Fruit fly (Drosophila melanogaster) whole organism, embryonic: ENCODE data around the gene CG11668.

Source experiments
- Asciz ChIP-seq: fragments of 200-800 bp; sonication (Bioruptor generic); optimal IDR thresholded peaks from 2 replicates; lab custom pipeline; 2017; ENCODE audit warnings: missing biosample characterization, mild to moderate bottlenecking, missing genetic modification characterization, missing genetic modification reagents
- CG1024 ChIP-seq: fragments of 200-800 bp; sonication (Bioruptor generic); IDR thresholded peaks from 2 replicates; pipeline ENCODE4 v1.3.6; 2022; ENCODE audit warnings: missing biosample characterization, missing genetic modification characterization
- CG10462 ChIP-seq: fragments of 200-800 bp; sonication (Bioruptor generic); optimal IDR thresholded peaks from 2 replicates; lab custom pipeline; 2016; ENCODE audit warnings: missing biosample characterization, missing genetic modification characterization
- CG11456 ChIP-seq: fragments of 200-800 bp; sonication (Bioruptor generic); IDR thresholded peaks from 3 replicates; pipeline ENCODE4 v1.3.6; 2022; ENCODE audit warnings: missing biosample characterization, missing genetic modification characterization
- CG14050 ChIP-seq: fragments of 200-800 bp; sonication (Bioruptor generic); IDR thresholded peaks from 3 replicates; pipeline ENCODE4 v1.3.6; 2022; ENCODE audit warnings: missing biosample characterization, missing genetic modification characterization
- CG14710 ChIP-seq: fragments of 200-800 bp; sonication (Bioruptor generic); optimal IDR thresholded peaks from 3 replicates; lab custom pipeline; 2019; ENCODE audit warnings: missing biosample characterization, mild to moderate bottlenecking, missing genetic modification characterization, moderate library complexity
- CG14965 ChIP-seq: fragments of 200-800 bp; sonication (Bioruptor generic); optimal IDR thresholded peaks from 2 replicates; lab custom pipeline; 2016; ENCODE audit warnings: missing biosample characterization, missing genetic modification characterization, borderline replicate concordance
- CG17361 ChIP-seq: fragments of 200-800 bp; sonication (Bioruptor generic); IDR thresholded peaks from 3 replicates; pipeline ENCODE4 v1.3.6; 2022; ENCODE audit warnings: missing biosample characterization, missing genetic modification characterization
- CG17568 ChIP-seq: fragments of 200-800 bp; sonication (Bioruptor generic); optimal IDR thresholded peaks from 2 replicates; lab custom pipeline; 2018; ENCODE audit warnings: missing biosample characterization, mild to moderate bottlenecking, missing genetic modification characterization, moderate library complexity
- CG18619 ChIP-seq: fragments of 200-800 bp; sonication (Bioruptor generic); optimal IDR thresholded peaks from 3 replicates; lab custom pipeline; 2017; ENCODE audit warnings: missing biosample characterization, mild to moderate bottlenecking, missing genetic modification characterization
- CG2120 ChIP-seq: fragments of 200-800 bp; sonication (Bioruptor generic); optimal IDR thresholded peaks from 3 replicates; lab custom pipeline; 2016; ENCODE audit warnings: missing biosample characterization, missing genetic modification characterization
- CG2889 ChIP-seq: fragments of 200-800 bp; sonication (Bioruptor generic); IDR thresholded peaks from 3 replicates; pipeline ENCODE4 v1.3.6; 2022; ENCODE audit warnings: missing biosample characterization, missing genetic modification characterization
- CG31365 ChIP-seq: fragments of 200-800 bp; sonication (Bioruptor generic); optimal IDR thresholded peaks from 2 replicates; lab custom pipeline; 2018; ENCODE audit warnings: missing biosample characterization, mild to moderate bottlenecking, missing genetic modification characterization
- CG32532 ChIP-seq: fragments of 200-800 bp; sonication (Bioruptor generic); IDR thresholded peaks from 2 replicates; pipeline ENCODE4 v1.3.6; 2022; ENCODE audit warnings: missing biosample characterization, missing genetic modification characterization
- CG32767 ChIP-seq: fragments of 200-800 bp; sonication (Bioruptor generic); IDR thresholded peaks from 2 replicates; pipeline ENCODE4 v1.3.6; 2022; ENCODE audit warnings: missing biosample characterization, missing genetic modification characterization
- CG3281 ChIP-seq: fragments of 200-800 bp; sonication (Bioruptor generic); optimal IDR thresholded peaks from 3 replicates; lab custom pipeline; 2017; ENCODE audit warnings: missing biosample characterization, mild to moderate bottlenecking, missing genetic modification characterization
- CG34376 ChIP-seq: fragments of 200-800 bp; sonication (Bioruptor generic); optimal IDR thresholded peaks from 2 replicates; lab custom pipeline; 2018; ENCODE audit warnings: missing biosample characterization, mild to moderate bottlenecking, missing genetic modification characterization
- CG6683 ChIP-seq: fragments of 200-800 bp; sonication (Bioruptor generic); optimal IDR thresholded peaks from 2 replicates; lab custom pipeline; 2017; ENCODE audit warnings: missing biosample characterization, mild to moderate bottlenecking, missing genetic modification characterization, missing genetic modification reagents
- CG7357 ChIP-seq: fragments of 200-800 bp; sonication (Bioruptor generic); IDR thresholded peaks from 3 replicates; pipeline ENCODE4 v1.3.6; 2022; ENCODE audit warnings: missing biosample characterization, missing genetic modification characterization
- CG7786 ChIP-seq: fragments of 200-800 bp; sonication (Bioruptor generic); optimal IDR thresholded peaks from 2 replicates; lab custom pipeline; 2016; ENCODE audit warnings: missing biosample characterization, missing genetic modification characterization
- CG7987 ChIP-seq: fragments of 200-800 bp; sonication (Bioruptor generic); optimal IDR thresholded peaks from 2 replicates; lab custom pipeline; 2018; ENCODE audit warnings: missing biosample characterization, mild to moderate bottlenecking, missing genetic modification characterization, moderate library complexity
- CTCF ChIP-seq: fragments of 200-800 bp; sonication (Bioruptor generic); optimal IDR thresholded peaks from 2 replicates; lab custom pipeline; 2017; ENCODE audit warnings: missing biosample characterization, mild to moderate bottlenecking, missing genetic modification characterization, moderate library complexity
- Chrac-16 ChIP-seq: fragments of 200-800 bp; sonication (Bioruptor generic); optimal IDR thresholded peaks from 3 replicates; lab custom pipeline; 2016; ENCODE audit warnings: missing biosample characterization, missing genetic modification characterization
- Dek ChIP-seq: fragments of 200-800 bp; sonication (Bioruptor generic); optimal IDR thresholded peaks from 3 replicates; lab custom pipeline; 2019; ENCODE audit warnings: missing biosample characterization, mild to moderate bottlenecking, missing genetic modification characterization, moderate library complexity
- Drgx ChIP-seq: fragments of 200-800 bp; sonication (Bioruptor generic); IDR thresholded peaks from 2 replicates; pipeline ENCODE4 v1.3.6; 2022; ENCODE audit warnings: missing biosample characterization, missing genetic modification characterization
- Fer1 ChIP-seq: fragments of 200-800 bp; sonication (Bioruptor generic); optimal IDR thresholded peaks from 2 replicates; lab custom pipeline; 2017; ENCODE audit warnings: missing biosample characterization, mild to moderate bottlenecking, missing genetic modification characterization
- Fer3 ChIP-seq: fragments of 200-800 bp; sonication (Bioruptor generic); optimal IDR thresholded peaks from 2 replicates; lab custom pipeline; 2018; ENCODE audit warnings: missing biosample characterization, mild to moderate bottlenecking, missing genetic modification characterization, moderate library complexity
- H15 ChIP-seq: fragments of 200-800 bp; sonication (Bioruptor generic); IDR thresholded peaks from 3 replicates; pipeline ENCODE4 v1.3.6; 2022; ENCODE audit warnings: missing biosample characterization, missing genetic modification characterization
- HLH4C ChIP-seq: fragments of 200-800 bp; sonication (Bioruptor generic); IDR thresholded peaks from 3 replicates; pipeline ENCODE4 v1.3.6; 2022; ENCODE audit warnings: missing biosample characterization, missing genetic modification characterization; ENCODE audit not compliant: partially characterized antibody
- HLH54F ChIP-seq: fragments of 200-800 bp; sonication (Bioruptor generic); optimal IDR thresholded peaks from 3 replicates; lab custom pipeline; 2016; ENCODE audit warnings: missing biosample characterization, missing genetic modification characterization
- HmgD ChIP-seq: fragments of 200-800 bp; sonication (Bioruptor generic); optimal IDR thresholded peaks from 3 replicates; lab custom pipeline; 2016; ENCODE audit warnings: missing biosample characterization, missing genetic modification characterization
- Mad ChIP-seq: fragments of 200-800 bp; sonication (Bioruptor generic); optimal IDR thresholded peaks from 2 replicates; lab custom pipeline; 2016; ENCODE audit warnings: missing biosample characterization, missing genetic modification characterization
- NC2α ChIP-seq: fragments of 200-800 bp; sonication (Bioruptor generic); optimal IDR thresholded peaks from 2 replicates; lab custom pipeline; 2016; ENCODE audit warnings: missing biosample characterization, missing genetic modification characterization
- Rfx ChIP-seq: fragments of 200-800 bp; sonication (Bioruptor generic); IDR thresholded peaks from 2 replicates; pipeline ENCODE4 v1.3.6; 2022; ENCODE audit warnings: missing biosample characterization, missing genetic modification characterization
- bab2 ChIP-seq: fragments of 200-800 bp; sonication (Bioruptor generic); optimal IDR thresholded peaks from 2 replicates; lab custom pipeline; 2016; ENCODE audit warnings: missing biosample characterization, missing genetic modification characterization
- caup ChIP-seq: fragments of 200-800 bp; sonication (Bioruptor generic); optimal IDR thresholded peaks from 3 replicates; lab custom pipeline; 2017; ENCODE audit warnings: missing biosample characterization, mild to moderate bottlenecking, missing genetic modification characterization, moderate library complexity; ENCODE audit not compliant: severe bottlenecking
- chm ChIP-seq: fragments of 200-800 bp; sonication (Bioruptor generic); IDR thresholded peaks from 2 replicates; pipeline ENCODE4 v1.3.6; 2022; ENCODE audit warnings: missing biosample characterization, missing genetic modification characterization
- chn ChIP-seq: fragments of 200-800 bp; sonication (Bioruptor generic); optimal IDR thresholded peaks from 2 replicates; lab custom pipeline; 2016; ENCODE audit warnings: missing biosample characterization, missing genetic modification characterization
- dan ChIP-seq: fragments of 200-800 bp; sonication (Bioruptor generic); IDR thresholded peaks from 2 replicates; pipeline ENCODE4 v1.3.6; 2022; ENCODE audit warnings: missing biosample characterization, missing genetic modification characterization
- danr ChIP-seq: fragments of 200-800 bp; sonication (Bioruptor generic); IDR thresholded peaks from 2 replicates; pipeline ENCODE4 v1.3.6; 2022; ENCODE audit warnings: missing biosample characterization, missing genetic modification characterization
- dati ChIP-seq: fragments of 200-800 bp; sonication (Bioruptor generic); IDR thresholded peaks from 2 replicates; pipeline ENCODE4 v1.3.6; 2022; ENCODE audit warnings: missing biosample characterization, missing genetic modification characterization
- gsb ChIP-seq: fragments of 200-800 bp; sonication (Bioruptor generic); IDR thresholded peaks from 2 replicates; pipeline ENCODE4 v1.3.6; 2022; ENCODE audit warnings: missing biosample characterization, missing genetic modification characterization
- luna ChIP-seq: fragments of 200-800 bp; sonication (Bioruptor generic); optimal IDR thresholded peaks from 2 replicates; lab custom pipeline; 2016; ENCODE audit warnings: missing biosample characterization, missing genetic modification characterization
- maf-S ChIP-seq: fragments of 200-800 bp; sonication (Bioruptor generic); optimal IDR thresholded peaks from 2 replicates; lab custom pipeline; 2016; ENCODE audit warnings: missing biosample characterization, missing genetic modification characterization
- mam ChIP-seq: fragments of 200-800 bp; sonication (Bioruptor generic); optimal IDR thresholded peaks from 3 replicates; lab custom pipeline; 2016; ENCODE audit warnings: missing biosample characterization, missing genetic modification characterization
- onecut ChIP-seq: fragments of 200-800 bp; sonication (Bioruptor generic); IDR thresholded peaks from 2 replicates; pipeline ENCODE4 v1.3.6; 2022; ENCODE audit warnings: missing biosample characterization, missing genetic modification characterization
- otp ChIP-seq: fragments of 200-800 bp; sonication (Bioruptor generic); IDR thresholded peaks from 3 replicates; pipeline ENCODE4, ENCODE4 v1.3.6; 2022; ENCODE audit warnings: missing biosample characterization, missing genetic modification characterization
- pfk ChIP-seq: fragments of 200-800 bp; sonication (Bioruptor generic); optimal IDR thresholded peaks from 2 replicates; lab custom pipeline; 2018; ENCODE audit warnings: missing biosample characterization, mild to moderate bottlenecking, missing genetic modification characterization, moderate library complexity
- pho ChIP-seq: fragments of 200-800 bp; sonication (Bioruptor generic); optimal IDR thresholded peaks from 2 replicates; lab custom pipeline; 2016; ENCODE audit warnings: missing biosample characterization, missing genetic modification characterization
- sim ChIP-seq: fragments of 200-800 bp; sonication (Bioruptor generic); IDR thresholded peaks from 2 replicates; pipeline ENCODE4 v1.3.6; 2022; ENCODE audit warnings: missing biosample characterization, missing genetic modification characterization
- slbo ChIP-seq: fragments of 200-800 bp; sonication (Bioruptor generic); IDR thresholded peaks from 2 replicates; pipeline ENCODE4 v1.3.6; 2022; ENCODE audit warnings: missing biosample characterization, missing genetic modification characterization
- usp ChIP-seq: fragments of >200 bp; optimal IDR thresholded peaks from 2 replicates; lab custom pipeline; 2017; ENCODE audit warnings: missing biosample characterization, missing genetic modification characterization

CG11668 gene

DNA sequence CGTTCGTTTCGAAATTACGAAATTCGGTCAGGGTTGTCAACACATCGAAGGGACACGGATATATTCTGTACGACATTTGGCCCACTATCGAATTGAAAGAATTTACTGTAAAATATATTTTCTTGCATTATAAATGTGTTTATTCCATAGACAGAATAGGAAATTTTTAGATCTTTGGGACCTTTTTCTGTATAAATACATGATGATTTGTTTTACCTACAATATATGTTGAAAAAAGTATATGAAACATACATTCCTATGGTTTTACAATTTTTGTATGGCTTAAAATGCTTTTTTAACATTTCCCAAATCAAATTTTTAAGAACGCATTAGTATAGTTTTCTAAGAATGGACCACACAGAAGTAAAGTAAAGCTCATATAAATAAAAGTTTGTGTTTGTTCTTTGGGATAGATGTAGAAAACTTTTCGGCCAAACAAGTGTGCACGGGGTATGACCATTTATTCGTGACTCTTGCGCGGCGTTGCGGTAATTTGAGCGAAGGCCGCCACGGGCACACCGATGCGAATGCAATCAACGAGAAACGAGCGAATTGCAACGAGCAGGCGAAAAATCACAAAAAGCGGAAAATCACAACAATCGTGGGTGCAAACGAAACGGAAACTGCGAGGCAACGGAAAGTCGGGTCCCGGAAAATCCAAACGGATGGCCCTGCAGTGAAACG, 40.5 kb upstream of the CG11668 start, which contains the start of the genes CG17327, CG44194 and CG7518 (continued):
- TF ChIP-seq pho (peak; percentile 22), maf-S (GFP tag; lab: Kevin White, UChicago) (no peak), slbo (GFP tag; lab: Robert Waterston, UW) (peak; percentile 56), CTCF (GFP tag; lab: Kevin White, UChicago) (peak; percentile 42), CG32532 (GFP tag; lab: Robert Waterston, UW) (0 out of 2 replicates have a peak, but pooled peaks have one; percentile 12), dati (no peak), CG34376 (GFP tag; lab: Kevin White, UChicago) (peak; percentile 5), danr (GFP tag; lab: Robert Waterston, UW) (no peak), sim (GFP tag; lab: Robert Waterston, UW) (no peak), HLH4C (0 out of 3 replicates have a peak, but pooled peaks have one; percentile 28), Fer1 (GFP tag; lab: Kevin White, UChicago) (no peak), bab2 (peak; percentile 39), CG17568 (GFP tag; lab: Kevin White, UChicago) (no peak), caup (GFP tag; lab: Kevin White, UChicago) (no peak), CG3281 (GFP tag; lab: Kevin White, UChicago) (no peak), CG31365 (no peak), CG18619 (GFP tag; lab: Kevin White, UChicago) (no peak), CG17361 (GFP tag; lab: Robert Waterston, UW) (no peak), CG14965 (no peak), dan (no peak), chm (GFP tag; lab: Robert Waterston, UW) (no peak), Chrac-16 (no peak), mam (peak; percentile 27), CG7987 (GFP tag; lab: Kevin White, UChicago) (no peak), otp (GFP tag; lab: Robert Waterston, UW) (no peak), usp (no peak), CG1024 (peak; percentile 53; the same call in 1 of the 2 replicates), Fer3 (tag; lab: Kevin White, UChicago) (no peak), CG14050 (no peak), CG7357 (GFP tag; lab: Robert Waterston, UW) (peak; percentile 88), HmgD (GFP tag; lab: Kevin White, UChicago) (peak; percentile 52), CG11456 (GFP tag; lab: Robert Waterston, UW) (peak; percentile 25; the same call in 2 of the 3 replicates), luna (GFP tag; lab: Kevin White, UChicago) (no peak), Mad (no peak), CG2120 (GFP tag; lab: Kevin White, UChicago) (peak; percentile 42), CG7786 (GFP tag; lab: Kevin White, UChicago) (peak; percentile 26), HLH54F (GFP tag; lab: Kevin White, UChicago) (peak; percentile 40), Drgx (GFP tag; lab: Robert Waterston, UW) (no peak), Asciz (GFP tag; lab: Kevin White, UChicago) (no peak), CG2889 (no peak), CG32767 (GFP tag; lab: Robert Waterston, UW) (no peak), CG14710 (tag; lab: Kevin White, UChicago) (peak; percentile 80), gsb (no peak), Dek (tag; lab: Kevin White, UChicago) (peak; percentile 23), onecut (GFP tag; lab: Robert Waterston, UW) (no peak), chn (GFP tag; lab: Kevin White, UChicago) (no peak), CG10462 (GFP tag; lab: Kevin White, UChicago) (no peak), pfk (no peak), Rfx (peak; percentile 29; the same call in 1 of the 2 replicates), CG6683 (no peak), H15 (GFP tag; lab: Robert Waterston, UW) (no peak), NC2α (no peak)
